Fruit fly (Drosophila melanogaster): ENCODE data around the gene CG4115.

DNA sequence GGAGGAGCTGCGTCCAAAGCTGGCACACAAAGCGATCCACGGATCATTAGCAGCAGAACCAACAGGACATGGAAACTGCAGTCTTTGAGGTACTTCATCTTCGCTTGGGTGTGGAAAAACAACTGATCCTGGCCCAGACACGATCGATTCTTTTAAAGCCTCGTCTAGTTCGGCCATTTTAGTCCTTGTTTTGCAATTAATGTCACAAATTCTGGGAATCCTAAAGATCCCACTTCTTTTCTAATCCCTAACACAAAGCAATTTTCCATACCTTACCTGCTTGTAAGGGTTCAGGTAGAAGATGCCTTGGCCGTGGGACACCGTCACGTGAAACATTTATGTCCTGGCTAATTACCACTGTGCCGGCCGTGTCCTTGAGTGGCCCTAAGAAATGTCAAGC lies 22.8 kb downstream of the CG4115 start, which contains the start of gene CG10035:
- TF ChIP-seq CG6808 (GFP tag; optimal IDR thresholded peaks at IDR 0.05) (no peak), vri (GFP tag; optimal IDR thresholded peaks at IDR 0.05) (no peak), Sox102F (GFP tag; optimal IDR thresholded peaks at IDR 0.05) (no peak), acj6 (GFP tag; optimal IDR thresholded peaks at IDR 0.05) (no peak), OdsH (GFP tag; optimal IDR thresholded peaks at IDR 0.05) (no peak)
